Worm (Caenorhabditis elegans) whole organism, L4 larva: ENCODE measurements around the gene F08F8.10.

Experiments used
- D1046.2 ChIP-seq: fragments of 200-800 bp; sonication (Bioruptor generic); IDR thresholded peaks from 2 replicates; pipeline ENCODE4 v1.3.6; 2022; ENCODE audit warnings: missing genetic modification characterization, missing compliant biosample characterization
- F26F4.8 ChIP-seq: fragments of 200-800 bp; sonication (Bioruptor generic); conservative IDR thresholded peaks from 2 replicates; pipeline ENCODE4 v1.3.6; 2022; ENCODE audit warnings: missing genetic modification characterization, missing compliant biosample characterization
- F37D6.2 ChIP-seq: sonication (generic microtip); optimal IDR thresholded peaks from 2 replicates; lab custom pipeline; 2016; ENCODE audit warnings: mild to moderate bottlenecking, missing genetic modification characterization, missing compliant biosample characterization
- F49E8.2 ChIP-seq: sonication (generic microtip); optimal IDR thresholded peaks from 2 replicates; lab custom pipeline; 2016; ENCODE audit warnings: missing compliant biosample characterization, mild to moderate bottlenecking, missing genetic modification characterization, borderline replicate concordance
- Y105C5A.15 ChIP-seq: fragments of 200-800 bp; sonication (Bioruptor generic); IDR thresholded peaks from 2 replicates; pipeline ENCODE4 v1.3.6; 2022; ENCODE audit warnings: missing genetic modification characterization, missing compliant biosample characterization
- Y75B8A.6 ChIP-seq: fragments of 200-800 bp; sonication (Bioruptor generic); IDR thresholded peaks from 2 replicates; pipeline ENCODE4 v1.3.6; 2022; ENCODE audit warnings: missing genetic modification reagents, missing genetic modification characterization, missing compliant biosample characterization
- ZK546.5 ChIP-seq, 2 experiments: sonication (generic microtip); optimal IDR thresholded peaks; 2 replicates each; lab custom pipeline; 2017; ENCODE audit warnings: missing biosample characterization in 2 of 2, missing genetic modification characterization in 2 of 2
- aha-1 ChIP-seq: fragments of 150-350 bp; peaks from one replicate; lab custom pipeline; 2014; ENCODE audit warnings: missing biosample characterization, missing genetic modification characterization
- attf-4 ChIP-seq: sonication (generic microtip); optimal IDR thresholded peaks from 3 replicates; lab custom pipeline; 2017; ENCODE audit warnings: missing biosample characterization, missing genetic modification characterization
- ceh-28 ChIP-seq: fragments of 150-350 bp; optimal IDR thresholded peaks from 2 replicates; lab custom pipeline; 2014; ENCODE audit warnings: missing biosample characterization, missing genetic modification reagents, missing genetic modification characterization
- ceh-32 ChIP-seq: sonication (generic microtip); optimal IDR thresholded peaks from 2 replicates; lab custom pipeline; 2016; ENCODE audit warnings: mild to moderate bottlenecking, missing genetic modification characterization, missing compliant biosample characterization; ENCODE audit not compliant: poor library complexity
- ceh-44 ChIP-seq: fragments of 200-800 bp; sonication (Bioruptor generic); IDR thresholded peaks from 2 replicates; pipeline ENCODE4 v1.3.6; 2022; ENCODE audit warnings: missing genetic modification reagents, missing genetic modification characterization, missing compliant biosample characterization
- ceh-82 ChIP-seq: sonication (generic microtip); optimal IDR thresholded peaks from 2 replicates; lab custom pipeline; 2017; ENCODE audit warnings: missing biosample characterization, missing genetic modification characterization
- ces-1 ChIP-seq: fragments of 150-350 bp; sonication (generic microtip); optimal IDR thresholded peaks from 4 replicates; lab custom pipeline; 2014; ENCODE audit warnings: missing biosample characterization, missing genetic modification reagents, missing genetic modification characterization
- cey-2 ChIP-seq: sonication (generic microtip); optimal IDR thresholded peaks from 3 replicates; lab custom pipeline; 2017; ENCODE audit warnings: missing genetic modification characterization, mild to moderate bottlenecking, missing compliant biosample characterization, antibody characterized with exemption, borderline replicate concordance; ENCODE audit not compliant: insufficient read depth
- daf-16 ChIP-seq, 3 experiments: sonication (generic microtip); optimal IDR thresholded peaks; 2 replicates each; lab custom pipeline; 2016 to 2017; ENCODE audit warnings: missing genetic modification characterization in 3 of 3, missing genetic modification reagents in 3 of 3, mild to moderate bottlenecking in 2 of 3, missing compliant biosample characterization in 2 of 3, missing biosample characterization in 1 of 3, moderate library complexity in 1 of 3
- dmd-6 ChIP-seq: fragments of 200-800 bp; sonication (Bioruptor generic); IDR thresholded peaks from 2 replicates; pipeline ENCODE4 v1.3.6; 2022; ENCODE audit warnings: missing genetic modification reagents, missing genetic modification characterization, missing compliant biosample characterization
- duxl-1 ChIP-seq: sonication (generic microtip); optimal IDR thresholded peaks from 2 replicates; lab custom pipeline; 2016; ENCODE audit warnings: mild to moderate bottlenecking, missing genetic modification characterization, moderate library complexity, missing compliant biosample characterization; ENCODE audit not compliant: poor library complexity
- dve-1 ChIP-seq: sonication (generic microtip); optimal IDR thresholded peaks from 2 replicates; lab custom pipeline; 2017; ENCODE audit warnings: antibody characterized with exemption, mild to moderate bottlenecking, missing genetic modification characterization, missing compliant biosample characterization; ENCODE audit not compliant: insufficient read depth
- egl-27 ChIP-seq: sonication (generic microtip); optimal IDR thresholded peaks from 3 replicates; lab custom pipeline; 2017; ENCODE audit warnings: missing biosample characterization, missing genetic modification reagents, missing genetic modification characterization
- fos-1 ChIP-seq: fragments of 150-350 bp; optimal IDR thresholded peaks from 2 replicates; lab custom pipeline; 2014; ENCODE audit warnings: missing biosample characterization, missing genetic modification characterization
- hif-1 ChIP-seq, 2 experiments: sonication (generic microtip); optimal IDR thresholded peaks; 2 replicates each; lab custom pipeline; 2016 to 2017; ENCODE audit warnings: missing compliant biosample characterization in 2 of 2, missing genetic modification characterization in 2 of 2, missing genetic modification reagents in 2 of 2, missing genotype in 2 of 2, mild to moderate bottlenecking in 1 of 2
- hlh-11 ChIP-seq: fragments of 200-800 bp; sonication (Bioruptor generic); optimal IDR thresholded peaks from 2 replicates; lab custom pipeline; 2018; ENCODE audit warnings: mild to moderate bottlenecking, missing genetic modification characterization, missing compliant biosample characterization
- hlh-30 ChIP-seq: sonication (generic microtip); optimal IDR thresholded peaks from 2 replicates; lab custom pipeline; 2017; ENCODE audit warnings: antibody characterized with exemption, mild to moderate bottlenecking, missing genetic modification characterization, missing compliant biosample characterization; ENCODE audit not compliant: insufficient read depth
- jun-1 ChIP-seq: fragments of 150-350 bp; optimal IDR thresholded peaks from 2 replicates; lab custom pipeline; 2014; ENCODE audit warnings: missing biosample characterization, missing genetic modification reagents, missing genetic modification characterization
- lin-1 ChIP-seq: fragments of 200-800 bp; sonication (Bioruptor generic); IDR thresholded peaks from 2 replicates; pipeline ENCODE4 v1.3.6; 2022; ENCODE audit warnings: missing genetic modification reagents, missing genetic modification characterization, missing compliant biosample characterization
- lin-29 ChIP-seq: fragments of 200-800 bp; sonication (Bioruptor generic); IDR thresholded peaks from 2 replicates; pipeline ENCODE4 v1.3.6; 2022; ENCODE audit warnings: missing genetic modification reagents, missing genetic modification characterization, missing compliant biosample characterization
- lin-38 ChIP-seq: fragments of 200-800 bp; sonication (Bioruptor generic); IDR thresholded peaks from 2 replicates; pipeline ENCODE4 v1.3.6; 2022; ENCODE audit warnings: missing genetic modification reagents, missing genetic modification characterization, missing compliant biosample characterization
- lir-3 ChIP-seq: sonication (generic microtip); optimal IDR thresholded peaks from 2 replicates; lab custom pipeline; 2016; ENCODE audit warnings: mild to moderate bottlenecking, missing genetic modification characterization, missing compliant biosample characterization
- lsy-2 ChIP-seq, 2 experiments: fragments of 150-350 bp in 1 of 2; sonication (generic microtip) in 1 of 2; optimal IDR thresholded peaks; 2 replicates each; lab custom pipeline; 2014 to 2017; ENCODE audit warnings: missing biosample characterization in 2 of 2, missing genetic modification characterization in 2 of 2
- madf-9 ChIP-seq: fragments of 200-800 bp; sonication (Bioruptor generic); conservative IDR thresholded peaks from 2 replicates; pipeline ENCODE4 v1.3.6; 2022; ENCODE audit warnings: missing genetic modification reagents, missing genetic modification characterization, missing compliant biosample characterization
- mdt-29 ChIP-seq: fragments of 200-800 bp; sonication (Bioruptor generic); IDR thresholded peaks from 2 replicates; pipeline ENCODE4 v1.3.6; 2022; ENCODE audit warnings: missing genetic modification reagents, missing genetic modification characterization, missing compliant biosample characterization
- mes-2 ChIP-seq: sonication (generic microtip); optimal IDR thresholded peaks from 2 replicates; lab custom pipeline; 2016; ENCODE audit warnings: missing genotype, mild to moderate bottlenecking, missing genetic modification characterization, missing compliant biosample characterization; ENCODE audit not compliant: poor library complexity, severe bottlenecking
- nhr-10 ChIP-seq: fragments of 150-350 bp; optimal IDR thresholded peaks from 2 replicates; lab custom pipeline; 2014; ENCODE audit warnings: missing biosample characterization, missing genetic modification characterization
- nhr-237 ChIP-seq: sonication (generic microtip); optimal IDR thresholded peaks from 2 replicates; lab custom pipeline; 2017; ENCODE audit warnings: missing biosample characterization, missing genetic modification characterization
- nhr-28 ChIP-seq: fragments of 150-350 bp; optimal IDR thresholded peaks from 2 replicates; lab custom pipeline; 2014; ENCODE audit warnings: missing biosample characterization, missing genetic modification characterization
- nhr-41 ChIP-seq: fragments of 200-800 bp; sonication (Bioruptor generic); IDR thresholded peaks from 2 replicates; pipeline ENCODE4 v1.3.6; 2022; ENCODE audit warnings: missing genetic modification reagents, missing genetic modification characterization, missing compliant biosample characterization
- nhr-48 ChIP-seq: sonication (generic microtip); optimal IDR thresholded peaks from 2 replicates; lab custom pipeline; 2016; ENCODE audit warnings: mild to moderate bottlenecking, missing genetic modification characterization, missing compliant biosample characterization
- nhr-6 ChIP-seq: fragments of 150-350 bp; optimal IDR thresholded peaks from 2 replicates; lab custom pipeline; 2014; ENCODE audit warnings: missing biosample characterization, missing genetic modification characterization
- nhr-76 ChIP-seq: fragments of 150-350 bp; optimal IDR thresholded peaks from 2 replicates; lab custom pipeline; 2014; ENCODE audit warnings: missing biosample characterization, missing genetic modification characterization
- pha-4 ChIP-seq, 2 experiments: fragments of 150-350 bp in 1 of 2; fragments of 200-800 bp in 1 of 2; sonication (Bioruptor generic) in 1 of 2; IDR thresholded peaks in 1 of 2; optimal IDR thresholded peaks in 1 of 2; 2 replicates each; pipeline versions ENCODE4 v1.3.6 to Lab custom; 2014 to 2022; ENCODE audit warnings: missing genetic modification characterization in 2 of 2, missing genetic modification reagents in 2 of 2, missing biosample characterization in 1 of 2, missing compliant biosample characterization in 1 of 2
- skn-1 ChIP-seq: fragments of 150-350 bp; optimal IDR thresholded peaks from 2 replicates; lab custom pipeline; 2014; ENCODE audit warnings: missing biosample characterization, missing genetic modification characterization
- snpc-4 ChIP-seq: fragments of 150-350 bp; optimal IDR thresholded peaks from 2 replicates; lab custom pipeline; 2014; ENCODE audit warnings: missing biosample characterization, missing genetic modification characterization
- tra-1 ChIP-seq: fragments of 200-800 bp; sonication (Bioruptor generic); IDR thresholded peaks from 2 replicates; pipeline ENCODE4 v1.3.6; 2022; ENCODE audit warnings: missing genetic modification reagents, missing genetic modification characterization, missing compliant biosample characterization
- unc-130 ChIP-seq: sonication (generic microtip); optimal IDR thresholded peaks from 2 replicates; lab custom pipeline; 2016; ENCODE audit warnings: missing genetic modification reagents, missing genetic modification characterization, missing compliant biosample characterization
- unc-39 ChIP-seq: sonication (generic microtip); optimal IDR thresholded peaks from 2 replicates; lab custom pipeline; 2017; ENCODE audit warnings: missing biosample characterization, missing genetic modification characterization
- vab-7 ChIP-seq: fragments of 200-800 bp; sonication (Bioruptor generic); IDR thresholded peaks from 2 replicates; pipeline ENCODE4 v1.3.6; 2022; ENCODE audit warnings: missing genetic modification reagents, missing genetic modification characterization, missing compliant biosample characterization
- zip-2 ChIP-seq: fragments of 150-350 bp; optimal IDR thresholded peaks from 2 replicates; lab custom pipeline; 2014; ENCODE audit warnings: missing biosample characterization, missing genetic modification characterization
- ztf-11 ChIP-seq: fragments of 150-350 bp; optimal IDR thresholded peaks from 2 replicates; lab custom pipeline; 2014; ENCODE audit warnings: missing biosample characterization, missing genetic modification characterization
- ztf-7 ChIP-seq: fragments of 150-350 bp; optimal IDR thresholded peaks from 2 replicates; lab custom pipeline; 2014; ENCODE audit warnings: missing biosample characterization, missing genetic modification characterization

The F08F8.10 gene

ce11 chrIII:7335220-7335619 lies 22.0 kb downstream of the F08F8.10 start, which contains the start of gene F56C9.10 (continued):
- TF ChIP-seq dve-1 (tag; lab: Kevin White, UChicago) (peak; percentile 90), ceh-28 (tag; lab: Kevin White, UChicago) (no peak), F37D6.2 (tag; lab: Kevin White, UChicago) (peak; percentile 7), lsy-2 (tag; optimal IDR thresholded peaks at IDR 0.05; lab: Kevin White, UChicago) (peak; percentile 77 to 89), ztf-7 (tag; lab: Kevin White, UChicago) (no peak), dmd-6 (peak; percentile 89), F49E8.2 (tag; lab: Kevin White, UChicago) (no peak), nhr-76 (tag; lab: Kevin White, UChicago) (peak; percentile 9), ceh-82 (no peak), nhr-41 (no peak), mes-2 (peak; percentile 77), aha-1 (peak; percentile 99), tra-1 (GFP tag; lab: Robert Waterston, UW) (peak; percentile 76), mdt-29 (peak; percentile 85), zip-2 (tag; lab: Kevin White, UChicago) (no peak), attf-4 (tag; lab: Kevin White, UChicago) (no peak), fos-1 (no peak), nhr-10 (tag; lab: Kevin White, UChicago) (no peak), lir-3 (tag; lab: Kevin White, UChicago) (no peak), hlh-11 (tag; lab: Kevin White, UChicago) (peak; percentile 95), F26F4.8 (GFP tag; lab: Robert Waterston, UW) (no peak), nhr-28 (tag; lab: Kevin White, UChicago) (peak; percentile 90), Y105C5A.15 (GFP tag; lab: Robert Waterston, UW) (0 out of 2 replicates have a peak, but pooled peaks have one; percentile 30), cey-2 (peak; percentile 89), unc-130 (GFP tag; lab: Kevin White, UChicago) (no peak), D1046.2 (no peak), ztf-11 (tag; lab: Kevin White, UChicago) (no peak), ZK546.5 (tag; optimal IDR thresholded peaks at IDR 0.05; lab: Kevin White, UChicago) (no peak), nhr-48 (tag; lab: Kevin White, UChicago) (peak; percentile 77), vab-7 (GFP tag; lab: Robert Waterston, UW) (no peak), unc-39 (tag; lab: Kevin White, UChicago) (no peak), hlh-30 (tag; lab: Kevin White, UChicago) (peak; percentile 100), ceh-32 (tag; lab: Kevin White, UChicago) (no peak), pha-4 (GFP tag; IDR thresholded peaks at IDR 0.05; lab: Robert Waterston, UW) (0 out of 2 replicates have a peak, but pooled peaks have one; percentile 66), pha-4 (tag; optimal IDR thresholded peaks at IDR 0.05; lab: Kevin White, UChicago) (peak; percentile 71), skn-1 (tag; lab: Kevin White, UChicago) (no peak), duxl-1 (tag; lab: Kevin White, UChicago) (no peak), daf-16 (GFP tag; optimal IDR thresholded peaks at IDR 0.05; lab: Kevin White, UChicago) (peak in 1 of 2 experiments; percentile 65), daf-16 (tag; optimal IDR thresholded peaks at IDR 0.05; lab: Kevin White, UChicago) (peak; percentile 38), ces-1 (GFP tag; lab: Kevin White, UChicago) (no peak), snpc-4 (tag; lab: Kevin White, UChicago) (no peak), madf-9 (no peak), jun-1 (no peak), hif-1 (tag; optimal IDR thresholded peaks at IDR 0.05; lab: Kevin White, UChicago) (peak in 1 of 2 experiments; percentile 84), nhr-6 (tag; lab: Kevin White, UChicago) (peak; percentile 55), nhr-237 (no peak), lin-1 (GFP tag; lab: Robert Waterston, UW) (0 out of 2 replicates have a peak, but pooled peaks have one; percentile 36), lin-38 (GFP tag; lab: Robert Waterston, UW) (peak; percentile 58), egl-27 (tag; lab: Kevin White, UChicago) (no peak), ceh-44 (GFP tag; lab: Robert Waterston, UW) (no peak), lin-29 (GFP tag; lab: Robert Waterston, UW) (peak; percentile 45; the same call in 1 of the 2 replicates), Y75B8A.6 (GFP tag; lab: Robert Waterston, UW) (no peak)
